Worm (Caenorhabditis elegans) whole organism, late embryonic: ENCODE results near the gene set-26.
"Not testable (repeated sequence)": the region's sequence is repeated elsewhere in the genome, so short reads cannot be mapped to it uniquely, and the experiment has no call there.

Experiments used
- C08G9.2 ChIP-seq: sonication (generic microtip); optimal IDR thresholded peaks from 2 replicates; lab custom pipeline; 2016; ENCODE audit warnings: mild to moderate bottlenecking, missing genetic modification characterization, moderate library complexity, missing compliant biosample characterization
- C38D4.7 ChIP-seq: fragments of 200-800 bp; sonication (Bioruptor generic); optimal IDR thresholded peaks from 2 replicates; lab custom pipeline; 2018; ENCODE audit warnings: mild to moderate bottlenecking, missing genetic modification characterization, moderate library complexity, missing compliant biosample characterization
- K09A11.1 ChIP-seq: sonication (generic microtip); optimal IDR thresholded peaks from 2 replicates; lab custom pipeline; 2017; ENCODE audit warnings: antibody characterized with exemption, mild to moderate bottlenecking, missing genetic modification characterization, missing compliant biosample characterization; ENCODE audit not compliant: insufficient read depth
- T23F11.4 ChIP-seq: fragments of 200-800 bp; sonication (Bioruptor generic); optimal IDR thresholded peaks from 2 replicates; lab custom pipeline; 2018; ENCODE audit warnings: mild to moderate bottlenecking, missing genetic modification characterization, missing compliant biosample characterization
- ahr-1 ChIP-seq: sonication (generic microtip); optimal IDR thresholded peaks from 2 replicates; lab custom pipeline; 2016; ENCODE audit warnings: missing genetic modification characterization, missing compliant biosample characterization
- ceh-14 ChIP-seq: sonication (generic microtip); optimal IDR thresholded peaks from 2 replicates; lab custom pipeline; 2016; ENCODE audit warnings: missing genotype, missing genetic modification characterization, missing compliant biosample characterization
- ceh-19 ChIP-seq: fragments of 200-800 bp; sonication (Bioruptor generic); optimal IDR thresholded peaks from 2 replicates; lab custom pipeline; 2018; ENCODE audit warnings: mild to moderate bottlenecking, missing genetic modification characterization, missing compliant biosample characterization
- ceh-2 ChIP-seq: sonication (generic microtip); optimal IDR thresholded peaks from 2 replicates; lab custom pipeline; 2016; ENCODE audit warnings: missing genotype, missing genetic modification characterization, missing compliant biosample characterization
- ceh-22 ChIP-seq: sonication (generic microtip); optimal IDR thresholded peaks from 2 replicates; lab custom pipeline; 2017; ENCODE audit warnings: missing biosample characterization, missing genetic modification characterization
- ceh-24 ChIP-seq: sonication (generic microtip); optimal IDR thresholded peaks from 2 replicates; lab custom pipeline; 2016; ENCODE audit warnings: mild to moderate bottlenecking, missing genetic modification characterization, missing compliant biosample characterization
- ceh-31 ChIP-seq: sonication (generic microtip); optimal IDR thresholded peaks from 2 replicates; lab custom pipeline; 2016; ENCODE audit warnings: missing genetic modification characterization, missing compliant biosample characterization
- ceh-45 ChIP-seq: fragments of 200-800 bp; sonication (Bioruptor generic); IDR thresholded peaks from 2 replicates; pipeline ENCODE4 v1.3.6; 2022; ENCODE audit warnings: missing genetic modification reagents, missing genetic modification characterization, missing compliant biosample characterization
- ceh-48 ChIP-seq: sonication (generic microtip); optimal IDR thresholded peaks from 2 replicates; lab custom pipeline; 2016; ENCODE audit warnings: missing genetic modification characterization, inconsistent platforms, missing compliant biosample characterization
- ceh-6 ChIP-seq: fragments of 200-800 bp; sonication (Bioruptor generic); optimal IDR thresholded peaks from 2 replicates; lab custom pipeline; 2018; ENCODE audit warnings: mild to moderate bottlenecking, missing genetic modification characterization, missing compliant biosample characterization
- ceh-9 ChIP-seq: sonication (generic microtip); optimal IDR thresholded peaks from 2 replicates; lab custom pipeline; 2016; ENCODE audit warnings: mild to moderate bottlenecking, missing genetic modification characterization, inconsistent platforms, missing compliant biosample characterization
- dmd-4 ChIP-seq: sonication (generic microtip); optimal IDR thresholded peaks from 2 replicates; lab custom pipeline; 2016; ENCODE audit warnings: borderline replicate concordance, missing genetic modification characterization, missing compliant biosample characterization
- elt-4 ChIP-seq: sonication (generic microtip); optimal IDR thresholded peaks from 2 replicates; lab custom pipeline; 2016; ENCODE audit warnings: missing genetic modification characterization, missing compliant biosample characterization
- eyg-1 ChIP-seq: sonication (generic microtip); optimal IDR thresholded peaks from 2 replicates; lab custom pipeline; 2016; ENCODE audit warnings: missing genotype, missing genetic modification characterization, missing compliant biosample characterization
- fax-1 ChIP-seq: sonication (generic microtip); optimal IDR thresholded peaks from 2 replicates; lab custom pipeline; 2016; ENCODE audit warnings: missing genotype, missing genetic modification characterization, missing compliant biosample characterization
- gmeb-2 ChIP-seq: sonication (generic microtip); optimal IDR thresholded peaks from 2 replicates; lab custom pipeline; 2016; ENCODE audit warnings: missing genetic modification characterization, inconsistent platforms, missing compliant biosample characterization
- hlh-13 ChIP-seq: fragments of 200-800 bp; sonication (Bioruptor generic); optimal IDR thresholded peaks from 2 replicates; lab custom pipeline; 2018; ENCODE audit warnings: mild to moderate bottlenecking, missing genetic modification characterization, missing compliant biosample characterization
- hlh-30 ChIP-seq: sonication (generic microtip); optimal IDR thresholded peaks from 2 replicates; lab custom pipeline; 2017; ENCODE audit warnings: antibody characterized with exemption, missing genetic modification characterization, missing compliant biosample characterization; ENCODE audit not compliant: insufficient read depth
- hlh-6 ChIP-seq: sonication (generic microtip); optimal IDR thresholded peaks from 2 replicates; lab custom pipeline; 2016; ENCODE audit warnings: missing genotype, missing genetic modification characterization, missing compliant biosample characterization
- lim-6 ChIP-seq: sonication (generic microtip); optimal IDR thresholded peaks from 2 replicates; lab custom pipeline; 2016; ENCODE audit warnings: missing genetic modification characterization, missing compliant biosample characterization
- lin-11 ChIP-seq: fragments of 200-800 bp; sonication (Bioruptor generic); optimal IDR thresholded peaks from 2 replicates; lab custom pipeline; 2018; ENCODE audit warnings: mild to moderate bottlenecking, missing genetic modification characterization, missing compliant biosample characterization
- madf-2 ChIP-seq: sonication (generic microtip); optimal IDR thresholded peaks from 2 replicates; lab custom pipeline; 2017; ENCODE audit warnings: missing genetic modification characterization, missing compliant biosample characterization
- mec-3 ChIP-seq: sonication (generic microtip); optimal IDR thresholded peaks from 2 replicates; lab custom pipeline; 2016; ENCODE audit warnings: borderline replicate concordance, missing genetic modification characterization, missing compliant biosample characterization
- nhr-11 ChIP-seq: fragments of 150-350 bp; optimal IDR thresholded peaks from 2 replicates; lab custom pipeline; 2014; ENCODE audit warnings: missing biosample characterization, missing genetic modification characterization
- nhr-232 ChIP-seq: sonication (generic microtip); optimal IDR thresholded peaks from 2 replicates; lab custom pipeline; 2016; ENCODE audit warnings: missing genetic modification characterization, missing compliant biosample characterization
- odd-2 ChIP-seq: sonication (generic microtip); optimal IDR thresholded peaks from 2 replicates; lab custom pipeline; 2017; ENCODE audit warnings: antibody characterized with exemption, mild to moderate bottlenecking, missing genetic modification characterization, missing compliant biosample characterization
- pag-3 ChIP-seq: sonication (generic microtip); optimal IDR thresholded peaks from 2 replicates; lab custom pipeline; 2016; ENCODE audit warnings: missing compliant biosample characterization, missing genetic modification characterization, borderline replicate concordance
- pat-9 ChIP-seq: fragments of 200-800 bp; sonication (Bioruptor generic); optimal IDR thresholded peaks from 2 replicates; lab custom pipeline; 2018; ENCODE audit warnings: mild to moderate bottlenecking, missing genetic modification characterization, moderate library complexity, missing compliant biosample characterization
- pros-1 ChIP-seq: fragments of 150-350 bp; optimal IDR thresholded peaks from 2 replicates; lab custom pipeline; 2014; ENCODE audit warnings: missing biosample characterization, missing genetic modification reagents, missing genetic modification characterization
- ref-2 ChIP-seq: sonication (generic microtip); optimal IDR thresholded peaks from 2 replicates; lab custom pipeline; 2016; ENCODE audit warnings: missing genetic modification characterization, missing compliant biosample characterization
- sdc-2 ChIP-seq: sonication (generic microtip); optimal IDR thresholded peaks from 2 replicates; lab custom pipeline; 2016; ENCODE audit warnings: missing genotype, missing genetic modification characterization, missing compliant biosample characterization
- sox-2 ChIP-seq: fragments of 200-800 bp; sonication (Bioruptor generic); IDR thresholded peaks from 2 replicates; pipeline ENCODE4 v1.3.6; 2022; ENCODE audit warnings: missing genetic modification reagents, missing genetic modification characterization, missing compliant biosample characterization
- tbx-2 ChIP-seq: sonication (generic microtip); optimal IDR thresholded peaks from 2 replicates; lab custom pipeline; 2016; ENCODE audit warnings: missing genetic modification characterization, missing compliant biosample characterization
- ttx-3 ChIP-seq: sonication (generic microtip); optimal IDR thresholded peaks from 2 replicates; lab custom pipeline; 2016; ENCODE audit warnings: missing genetic modification reagents, missing genetic modification characterization, missing compliant biosample characterization
- unc-3 ChIP-seq, 2 experiments: fragments of 200-800 bp in 1 of 2; sonication (Bioruptor generic) in 1 of 2; sonication (generic microtip) in 1 of 2; conservative IDR thresholded peaks in 1 of 2; optimal IDR thresholded peaks in 1 of 2; 2 replicates each; pipeline versions ENCODE4 v1.3.6 to Lab custom; 2016 to 2022; ENCODE audit warnings: missing compliant biosample characterization in 2 of 2, missing genetic modification characterization in 2 of 2, missing genetic modification reagents in 1 of 2
- unc-42 ChIP-seq: sonication (generic microtip); optimal IDR thresholded peaks from 2 replicates; lab custom pipeline; 2016; ENCODE audit warnings: missing genotype, missing genetic modification characterization, missing compliant biosample characterization
- unc-55 ChIP-seq: sonication (generic microtip); optimal IDR thresholded peaks from 2 replicates; lab custom pipeline; 2017; ENCODE audit warnings: missing biosample characterization, missing genetic modification reagents, missing genetic modification characterization
- unc-86 ChIP-seq: sonication (generic microtip); optimal IDR thresholded peaks from 2 replicates; lab custom pipeline; 2016; ENCODE audit warnings: missing genetic modification characterization, missing compliant biosample characterization
- ztf-16 ChIP-seq: sonication (generic microtip); optimal IDR thresholded peaks from 2 replicates; lab custom pipeline; 2017; ENCODE audit warnings: missing genetic modification characterization, missing compliant biosample characterization

set-26 gene

ce11 chrIV:16655783-16656182 is at the start of gene set-26:
set-26 (minus strand) TSS chrIV:16655883.
- TF ChIP-seq ceh-19 (GFP tag; lab: Kevin White, UChicago); mec-3 (tag; lab: Kevin White, UChicago); nhr-11 (tag; lab: Kevin White, UChicago): not testable (repeated sequence)

- TF ChIP-seq T23F11.4 (GFP tag; lab: Kevin White, UChicago) (no peak), C08G9.2 (tag; lab: Kevin White, UChicago) (no peak), odd-2 (tag; lab: Kevin White, UChicago) (no peak), ref-2 (no peak), ceh-19 (GFP tag; lab: Kevin White, UChicago) (no peak), lim-6 (no peak), fax-1 (no peak), eyg-1 (tag; lab: Kevin White, UChicago) (no peak), ztf-16 (tag; lab: Kevin White, UChicago) (no peak), tbx-2 (tag; lab: Kevin White, UChicago) (no peak), pag-3 (no peak), hlh-6 (tag; lab: Kevin White, UChicago) (no peak), sox-2 (GFP tag; lab: Robert Waterston, UW) (no peak), dmd-4 (no peak), madf-2 (tag; lab: Kevin White, UChicago) (no peak)
Measured at ce11 chrIV:16696422-16696821, 40.7 kb upstream of the set-26 start.

DNA sequence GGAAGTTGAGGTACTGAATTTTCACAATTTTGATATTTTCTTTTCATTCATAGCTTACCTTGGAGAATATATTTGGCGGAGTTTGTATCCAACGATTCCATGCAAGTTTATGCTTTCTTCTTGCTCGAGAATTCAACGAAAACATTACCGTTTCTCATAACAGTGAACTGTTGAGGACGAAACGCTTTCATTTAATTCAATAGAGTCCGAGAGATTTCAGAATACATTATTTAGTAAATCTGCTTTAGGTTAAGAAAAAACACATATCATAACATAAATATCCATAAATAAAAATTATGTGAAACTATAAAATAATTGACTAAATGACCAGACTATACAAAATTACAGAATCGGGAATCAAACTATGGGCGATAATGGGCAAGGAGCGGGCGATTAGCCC is 38.9 kb upstream of the set-26 start, which contains the start of gene Y51H4A.941:
TSS of gene Y51H4A.941 (minus strand) at position 101 of the 400 bp plus-strand sequence.
- TF ChIP-seq ceh-2, result no peak
- no peak for TF ChIP-seq sdc-2 (tag; lab: Kevin White, UChicago)
- no peak for TF ChIP-seq unc-86 (tag; lab: Kevin White, UChicago)
- no peak for TF ChIP-seq lim-6
- TF ChIP-seq unc-42 (tag; lab: Kevin White, UChicago), result no peak
- TF ChIP-seq pros-1 (tag; lab: Kevin White, UChicago), result no peak
- no peak for TF ChIP-seq sox-2 (GFP tag; lab: Robert Waterston, UW)
- TF ChIP-seq ceh-19 (GFP tag; lab: Kevin White, UChicago), result no peak
- TF ChIP-seq ceh-31, result no peak
- no peak for TF ChIP-seq C38D4.7 (GFP tag; lab: Kevin White, UChicago)
- no peak for TF ChIP-seq hlh-6 (tag; lab: Kevin White, UChicago)

ce11 chrIV:16684224-16684623 is 28.5 kb upstream of the set-26 start:
- no peak for TF ChIP-seq ahr-1 (tag; lab: Kevin White, UChicago)
- TF ChIP-seq fax-1, result no peak
- TF ChIP-seq ceh-14 (tag; lab: Kevin White, UChicago), result no peak
- no peak for TF ChIP-seq ceh-48 (tag; lab: Kevin White, UChicago)
- no peak for TF ChIP-seq sox-2 (GFP tag; lab: Robert Waterston, UW)
- no peak for TF ChIP-seq unc-55 (GFP tag; lab: Kevin White, UChicago)
- peak; percentile 7 for TF ChIP-seq tbx-2 (tag; lab: Kevin White, UChicago)
- TF ChIP-seq hlh-13 (GFP tag; lab: Kevin White, UChicago), result no peak
- no peak for TF ChIP-seq pag-3
- TF ChIP-seq ceh-22 (tag; lab: Kevin White, UChicago), result no peak
- TF ChIP-seq ttx-3 (tag; lab: Kevin White, UChicago), result peak; percentile 29
- TF ChIP-seq ceh-19 (GFP tag; lab: Kevin White, UChicago), result peak; percentile 33
- peak; percentile 32 for TF ChIP-seq nhr-232 (tag; lab: Kevin White, UChicago)
- TF ChIP-seq sdc-2 (tag; lab: Kevin White, UChicago), result no peak
- TF ChIP-seq madf-2 (tag; lab: Kevin White, UChicago), result peak; percentile 48
- TF ChIP-seq odd-2 (tag; lab: Kevin White, UChicago), result no peak
- TF ChIP-seq ceh-6 (GFP tag; lab: Kevin White, UChicago), result peak; percentile 34
- peak; percentile 19 for TF ChIP-seq C38D4.7 (GFP tag; lab: Kevin White, UChicago)
- TF ChIP-seq ceh-9, result no peak
- no peak for TF ChIP-seq pat-9 (tag; lab: Kevin White, UChicago)
- no peak for TF ChIP-seq lin-11
- no peak for TF ChIP-seq K09A11.1 (tag; lab: Kevin White, UChicago)
- no peak for TF ChIP-seq ceh-45 (GFP tag; lab: Robert Waterston, UW)
- peak; percentile 7 for TF ChIP-seq C08G9.2 (tag; lab: Kevin White, UChicago)
- TF ChIP-seq ceh-31, result no peak
- TF ChIP-seq unc-3 (GFP tag; conservative IDR thresholded peaks at IDR 0.05; lab: Robert Waterston, UW), result 0 out of 2 replicates have a peak, but pooled peaks have one; percentile 32
- TF ChIP-seq unc-3 (tag; optimal IDR thresholded peaks at IDR 0.05; lab: Kevin White, UChicago), result no peak
- no peak for TF ChIP-seq mec-3 (tag; lab: Kevin White, UChicago)
- TF ChIP-seq elt-4 (tag; lab: Kevin White, UChicago), result no peak
- TF ChIP-seq gmeb-2 (tag; lab: Kevin White, UChicago), result no peak
- TF ChIP-seq ceh-24 (tag; lab: Kevin White, UChicago), result no peak
- TF ChIP-seq hlh-30 (tag; lab: Kevin White, UChicago), result no peak
